Fruit fly (Drosophila melanogaster): ENCODE data around the gene CSN1b.
A peak's percentile ranks its signal among the peaks of the same experiment; 100 is the strongest.

DNA sequence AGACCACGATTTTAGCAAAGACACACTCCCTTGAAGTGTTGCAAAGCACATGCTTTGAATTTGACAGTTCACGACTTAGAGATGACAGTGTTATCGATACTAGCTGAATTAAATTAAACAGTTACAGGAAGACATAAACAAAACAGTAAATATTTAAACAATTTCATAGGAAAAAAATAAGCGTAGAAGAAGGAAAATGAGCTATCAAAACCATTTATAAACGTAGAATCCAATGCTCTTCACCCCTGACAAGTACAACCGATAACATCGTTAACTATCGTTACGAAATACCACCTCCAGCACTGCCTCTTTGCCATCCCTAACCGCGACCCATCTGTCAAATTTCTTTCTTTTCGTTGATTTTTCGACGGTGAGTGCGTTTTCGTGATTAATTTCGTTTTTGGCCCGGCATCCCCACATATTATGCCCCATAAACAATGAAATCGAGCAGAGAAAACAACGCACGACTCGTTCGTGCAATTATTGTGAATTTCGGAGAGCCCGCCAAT lies 5.9 kb downstream of the CSN1b start, which contains the start of gene RpL26:
- TF ChIP-seq woc (GFP tag; optimal IDR thresholded peaks at IDR 0.05) (peak; percentile 84), usp (GFP tag; optimal IDR thresholded peaks at IDR 0.05) (no peak), fru (GFP tag; optimal IDR thresholded peaks at IDR 0.05) (peak; percentile 77)
